Worm (Caenorhabditis elegans) whole organism, L4 larva: Measurements from ENCODE around the gene T03F7.5.

ENCODE experiments used
- D1046.2 ChIP-seq: fragments of 200-800 bp; sonication (Bioruptor generic); IDR thresholded peaks from 2 replicates; pipeline ENCODE4 v1.3.6; 2022; ENCODE audit warnings: missing genetic modification characterization, missing compliant biosample characterization
- F37D6.2 ChIP-seq: sonication (generic microtip); optimal IDR thresholded peaks from 2 replicates; lab custom pipeline; 2016; ENCODE audit warnings: mild to moderate bottlenecking, missing genetic modification characterization, missing compliant biosample characterization
- T26A8.4 ChIP-seq: fragments of 200-800 bp; sonication (Bioruptor generic); IDR thresholded peaks from 2 replicates; pipeline ENCODE4 v1.3.6; 2022; ENCODE audit warnings: missing genetic modification characterization, missing compliant biosample characterization
- Y105C5A.15 ChIP-seq: fragments of 200-800 bp; sonication (Bioruptor generic); IDR thresholded peaks from 2 replicates; pipeline ENCODE4 v1.3.6; 2022; ENCODE audit warnings: missing genetic modification characterization, missing compliant biosample characterization
- Y48G9A.11 ChIP-seq: fragments of 200-800 bp; sonication (Bioruptor generic); IDR thresholded peaks from 2 replicates; pipeline ENCODE4 v1.3.6; 2022; ENCODE audit warnings: missing genetic modification reagents, missing genetic modification characterization, missing compliant biosample characterization
- Y75B8A.6 ChIP-seq: fragments of 200-800 bp; sonication (Bioruptor generic); IDR thresholded peaks from 2 replicates; pipeline ENCODE4 v1.3.6; 2022; ENCODE audit warnings: missing genetic modification reagents, missing genetic modification characterization, missing compliant biosample characterization
- ZK546.5 ChIP-seq, 2 experiments: sonication (generic microtip); optimal IDR thresholded peaks; 2 replicates each; lab custom pipeline; 2017; ENCODE audit warnings: missing biosample characterization in 2 of 2, missing genetic modification characterization in 2 of 2
- ama-1 ChIP-seq: fragments of 150-350 bp; optimal IDR thresholded peaks from 2 replicates; lab custom pipeline; 2014; ENCODE audit warnings: inconsistent platforms, mixed read lengths
- arid-1 ChIP-seq: fragments of 200-800 bp; sonication (Bioruptor generic); conservative IDR thresholded peaks from 2 replicates; pipeline ENCODE4 v1.3.6; 2022; ENCODE audit warnings: missing genetic modification reagents, missing genetic modification characterization, missing compliant biosample characterization
- attf-4 ChIP-seq: sonication (generic microtip); optimal IDR thresholded peaks from 3 replicates; lab custom pipeline; 2017; ENCODE audit warnings: missing biosample characterization, missing genetic modification characterization
- ceh-28 ChIP-seq: fragments of 150-350 bp; optimal IDR thresholded peaks from 2 replicates; lab custom pipeline; 2014; ENCODE audit warnings: missing biosample characterization, missing genetic modification reagents, missing genetic modification characterization
- ceh-32 ChIP-seq: sonication (generic microtip); optimal IDR thresholded peaks from 2 replicates; lab custom pipeline; 2016; ENCODE audit warnings: mild to moderate bottlenecking, missing genetic modification characterization, missing compliant biosample characterization; ENCODE audit not compliant: poor library complexity
- ceh-44 ChIP-seq: fragments of 200-800 bp; sonication (Bioruptor generic); IDR thresholded peaks from 2 replicates; pipeline ENCODE4 v1.3.6; 2022; ENCODE audit warnings: missing genetic modification reagents, missing genetic modification characterization, missing compliant biosample characterization
- daf-12 ChIP-seq: fragments of 150-350 bp; optimal IDR thresholded peaks from 2 replicates; lab custom pipeline; 2014; ENCODE audit warnings: missing biosample characterization, missing genetic modification reagents, missing genetic modification characterization
- daf-16 ChIP-seq, 3 experiments: sonication (generic microtip); optimal IDR thresholded peaks; 2 replicates each; lab custom pipeline; 2016 to 2017; ENCODE audit warnings: missing genetic modification characterization in 3 of 3, missing genetic modification reagents in 3 of 3, mild to moderate bottlenecking in 2 of 3, missing compliant biosample characterization in 2 of 3, missing biosample characterization in 1 of 3, moderate library complexity in 1 of 3
- dmd-6 ChIP-seq: fragments of 200-800 bp; sonication (Bioruptor generic); IDR thresholded peaks from 2 replicates; pipeline ENCODE4 v1.3.6; 2022; ENCODE audit warnings: missing genetic modification reagents, missing genetic modification characterization, missing compliant biosample characterization
- egl-43 ChIP-seq: fragments of 200-800 bp; sonication (Bioruptor generic); IDR thresholded peaks from 2 replicates; pipeline ENCODE4 v1.3.6; 2022; ENCODE audit warnings: missing genetic modification reagents, missing genetic modification characterization, missing compliant biosample characterization
- fkh-10 ChIP-seq: fragments of 150-350 bp; optimal IDR thresholded peaks from 2 replicates; lab custom pipeline; 2014; ENCODE audit warnings: missing biosample characterization, missing genetic modification reagents, missing genetic modification characterization
- hif-1 ChIP-seq, 2 experiments: sonication (generic microtip); optimal IDR thresholded peaks; 2 replicates each; lab custom pipeline; 2016 to 2017; ENCODE audit warnings: missing compliant biosample characterization in 2 of 2, missing genetic modification characterization in 2 of 2, missing genetic modification reagents in 2 of 2, missing genotype in 2 of 2, mild to moderate bottlenecking in 1 of 2
- hlh-11 ChIP-seq: fragments of 200-800 bp; sonication (Bioruptor generic); optimal IDR thresholded peaks from 2 replicates; lab custom pipeline; 2018; ENCODE audit warnings: mild to moderate bottlenecking, missing genetic modification characterization, missing compliant biosample characterization
- hlh-30 ChIP-seq: sonication (generic microtip); optimal IDR thresholded peaks from 2 replicates; lab custom pipeline; 2017; ENCODE audit warnings: antibody characterized with exemption, mild to moderate bottlenecking, missing genetic modification characterization, missing compliant biosample characterization; ENCODE audit not compliant: insufficient read depth
- hmg-1.1 ChIP-seq: fragments of 200-800 bp; sonication (Bioruptor generic); IDR thresholded peaks from 2 replicates; pipeline ENCODE4 v1.3.6; 2022; ENCODE audit warnings: missing genetic modification reagents, missing genetic modification characterization, missing compliant biosample characterization
- jun-1 ChIP-seq: fragments of 150-350 bp; optimal IDR thresholded peaks from 2 replicates; lab custom pipeline; 2014; ENCODE audit warnings: missing biosample characterization, missing genetic modification reagents, missing genetic modification characterization
- lin-13 ChIP-seq: fragments of 150-350 bp; optimal IDR thresholded peaks from 2 replicates; lab custom pipeline; 2014; ENCODE audit warnings: missing biosample characterization, missing genetic modification reagents, missing genetic modification characterization
- lin-38 ChIP-seq: fragments of 200-800 bp; sonication (Bioruptor generic); IDR thresholded peaks from 2 replicates; pipeline ENCODE4 v1.3.6; 2022; ENCODE audit warnings: missing genetic modification reagents, missing genetic modification characterization, missing compliant biosample characterization
- lsy-2 ChIP-seq, 2 experiments: fragments of 150-350 bp in 1 of 2; sonication (generic microtip) in 1 of 2; optimal IDR thresholded peaks; 2 replicates each; lab custom pipeline; 2014 to 2017; ENCODE audit warnings: missing biosample characterization in 2 of 2, missing genetic modification characterization in 2 of 2
- mdl-1 ChIP-seq, 2 experiments: fragments of 150-350 bp in 1 of 2; sonication (generic microtip) in 1 of 2; optimal IDR thresholded peaks; 2 replicates each; lab custom pipeline; 2014 to 2017; ENCODE audit warnings: missing biosample characterization in 2 of 2, missing genetic modification characterization in 2 of 2
- mes-2 ChIP-seq: sonication (generic microtip); optimal IDR thresholded peaks from 2 replicates; lab custom pipeline; 2016; ENCODE audit warnings: missing genotype, mild to moderate bottlenecking, missing genetic modification characterization, missing compliant biosample characterization; ENCODE audit not compliant: poor library complexity, severe bottlenecking
- mxl-2 ChIP-seq: fragments of 200-800 bp; sonication (Bioruptor generic); conservative IDR thresholded peaks from 2 replicates; pipeline ENCODE4 v1.3.6; 2022; ENCODE audit warnings: missing genetic modification reagents, missing genetic modification characterization, missing compliant biosample characterization
- nhr-11 ChIP-seq: fragments of 150-350 bp; optimal IDR thresholded peaks from 2 replicates; lab custom pipeline; 2014; ENCODE audit warnings: missing biosample characterization, missing genetic modification characterization
- nhr-28 ChIP-seq: fragments of 150-350 bp; optimal IDR thresholded peaks from 2 replicates; lab custom pipeline; 2014; ENCODE audit warnings: missing biosample characterization, missing genetic modification characterization
- nhr-41 ChIP-seq: fragments of 200-800 bp; sonication (Bioruptor generic); IDR thresholded peaks from 2 replicates; pipeline ENCODE4 v1.3.6; 2022; ENCODE audit warnings: missing genetic modification reagents, missing genetic modification characterization, missing compliant biosample characterization
- nhr-42 ChIP-seq: fragments of 200-800 bp; sonication (Bioruptor generic); IDR thresholded peaks from 2 replicates; pipeline ENCODE4 v1.3.6; 2022; ENCODE audit warnings: missing genetic modification characterization, missing compliant biosample characterization
- nhr-6 ChIP-seq: fragments of 150-350 bp; optimal IDR thresholded peaks from 2 replicates; lab custom pipeline; 2014; ENCODE audit warnings: missing biosample characterization, missing genetic modification characterization
- nhr-76 ChIP-seq: fragments of 150-350 bp; optimal IDR thresholded peaks from 2 replicates; lab custom pipeline; 2014; ENCODE audit warnings: missing biosample characterization, missing genetic modification characterization
- nhr-77 ChIP-seq: fragments of 150-350 bp; optimal IDR thresholded peaks from 2 replicates; lab custom pipeline; 2014; ENCODE audit warnings: missing biosample characterization, missing genetic modification characterization
- pha-4 ChIP-seq, 2 experiments: fragments of 150-350 bp in 1 of 2; fragments of 200-800 bp in 1 of 2; sonication (Bioruptor generic) in 1 of 2; IDR thresholded peaks in 1 of 2; optimal IDR thresholded peaks in 1 of 2; 2 replicates each; pipeline versions ENCODE4 v1.3.6 to Lab custom; 2014 to 2022; ENCODE audit warnings: missing genetic modification characterization in 2 of 2, missing genetic modification reagents in 2 of 2, missing biosample characterization in 1 of 2, missing compliant biosample characterization in 1 of 2
- rbr-2 ChIP-seq: sonication (generic microtip); optimal IDR thresholded peaks from 2 replicates; lab custom pipeline; 2016; ENCODE audit warnings: missing genotype, missing genetic modification characterization, missing compliant biosample characterization
- sdz-12 ChIP-seq: fragments of 200-800 bp; sonication (Bioruptor generic); optimal IDR thresholded peaks from 2 replicates; lab custom pipeline; 2018; ENCODE audit warnings: mild to moderate bottlenecking, missing genetic modification characterization, missing compliant biosample characterization
- skn-1 ChIP-seq: fragments of 150-350 bp; optimal IDR thresholded peaks from 2 replicates; lab custom pipeline; 2014; ENCODE audit warnings: missing biosample characterization, missing genetic modification characterization
- snpc-4 ChIP-seq: fragments of 150-350 bp; optimal IDR thresholded peaks from 2 replicates; lab custom pipeline; 2014; ENCODE audit warnings: missing biosample characterization, missing genetic modification characterization
- tra-1 ChIP-seq: fragments of 200-800 bp; sonication (Bioruptor generic); IDR thresholded peaks from 2 replicates; pipeline ENCODE4 v1.3.6; 2022; ENCODE audit warnings: missing genetic modification reagents, missing genetic modification characterization, missing compliant biosample characterization
- unc-39 ChIP-seq: sonication (generic microtip); optimal IDR thresholded peaks from 2 replicates; lab custom pipeline; 2017; ENCODE audit warnings: missing biosample characterization, missing genetic modification characterization
- unc-62 ChIP-seq, 3 experiments: fragments of 150-350 bp in 1 of 3; sonication (generic microtip); optimal IDR thresholded peaks in 2 of 3; peaks in 1 of 3; 1 replicate in 1 of 3; 2 replicates in 2 of 3; lab custom pipeline; 2014 to 2017; ENCODE audit warnings: missing biosample characterization in 3 of 3, missing genetic modification characterization in 3 of 3, missing genetic modification reagents in 3 of 3, missing genotype in 1 of 3
- zag-1 ChIP-seq: fragments of 150-350 bp; optimal IDR thresholded peaks from 2 replicates; lab custom pipeline; 2014; ENCODE audit warnings: missing biosample characterization, missing genetic modification characterization
- zip-11 ChIP-seq: fragments of 200-800 bp; sonication (Bioruptor generic); IDR thresholded peaks from 2 replicates; pipeline ENCODE4 v1.3.6; 2022; ENCODE audit warnings: missing genetic modification characterization, missing compliant biosample characterization
- ztf-11 ChIP-seq: fragments of 150-350 bp; optimal IDR thresholded peaks from 2 replicates; lab custom pipeline; 2014; ENCODE audit warnings: missing biosample characterization, missing genetic modification characterization

The T03F7.5 gene

ce11 chrV:11328613-11329012, 30.1 kb upstream of the T03F7.5 start:
- TF ChIP-seq D1046.2 (GFP tag; lab: Robert Waterston, UW) (0 out of 2 replicates have a peak, but pooled peaks have one; percentile 42), lin-38 (GFP tag; lab: Robert Waterston, UW) (peak; percentile 88), ceh-44 (GFP tag; lab: Robert Waterston, UW) (peak; percentile 65; the same call in 1 of the 2 replicates)

- TF ChIP-seq daf-16 (GFP tag; optimal IDR thresholded peaks at IDR 0.05; lab: Kevin White, UChicago) (no peak), daf-16 (tag; optimal IDR thresholded peaks at IDR 0.05; lab: Kevin White, UChicago) (no peak), F37D6.2 (no peak), tra-1 (0 out of 2 replicates have a peak, but pooled peaks have one; percentile 18), zip-11 (GFP tag; lab: Robert Waterston, UW) (no peak), mxl-2 (GFP tag; lab: Robert Waterston, UW) (no peak), pha-4 (GFP tag; IDR thresholded peaks at IDR 0.05; lab: Robert Waterston, UW) (0 out of 2 replicates have a peak, but pooled peaks have one; percentile 51), pha-4 (tag; optimal IDR thresholded peaks at IDR 0.05; lab: Kevin White, UChicago) (peak; percentile 18), nhr-11 (tag; lab: Kevin White, UChicago) (no peak), nhr-76 (tag; lab: Kevin White, UChicago) (no peak), jun-1 (tag; lab: Kevin White, UChicago) (no peak), daf-12 (tag; lab: Kevin White, UChicago) (no peak), mes-2 (peak; percentile 84), lsy-2 (tag; optimal IDR thresholded peaks at IDR 0.05; lab: Kevin White, UChicago) (peak in 1 of 2 experiments; percentile 93), fkh-10 (GFP tag; lab: Kevin White, UChicago) (no peak), nhr-6 (tag; lab: Kevin White, UChicago) (no peak), nhr-28 (peak; percentile 43), snpc-4 (tag; lab: Kevin White, UChicago) (no peak), lin-13 (GFP tag; lab: Kevin White, UChicago) (peak; percentile 10), hif-1 (tag; optimal IDR thresholded peaks at IDR 0.05; lab: Kevin White, UChicago) (peak in 1 of 2 experiments; percentile 12), egl-43 (GFP tag; lab: Robert Waterston, UW) (peak; percentile 66; the same call in 1 of the 2 replicates), mdl-1 (tag; optimal IDR thresholded peaks at IDR 0.05; lab: Kevin White, UChicago) (peak in 1 of 2 experiments; percentile 3), Y75B8A.6 (GFP tag; lab: Robert Waterston, UW) (no peak), Y105C5A.15 (GFP tag; lab: Robert Waterston, UW) (no peak), arid-1 (GFP tag; lab: Robert Waterston, UW) (no peak), dmd-6 (GFP tag; lab: Robert Waterston, UW) (peak; percentile 72), T26A8.4 (GFP tag; lab: Robert Waterston, UW) (peak; percentile 65; the same call in 1 of the 2 replicates), nhr-41 (GFP tag; lab: Robert Waterston, UW) (no peak), hlh-30 (tag; lab: Kevin White, UChicago) (peak; percentile 44), rbr-2 (tag; lab: Kevin White, UChicago) (peak; percentile 50), unc-39 (tag; lab: Kevin White, UChicago) (no peak), zag-1 (no peak), skn-1 (tag; lab: Kevin White, UChicago) (no peak), sdz-12 (GFP tag; lab: Kevin White, UChicago) (no peak), ceh-32 (no peak), Y48G9A.11 (GFP tag; lab: Robert Waterston, UW) (no peak), unc-62 (GFP tag; optimal IDR thresholded peaks at IDR 0.05 in 1 of 2; lab: Kevin White, UChicago) (peak in 1 of 2 experiments; percentile 56), unc-62 (tag; optimal IDR thresholded peaks at IDR 0.05; lab: Kevin White, UChicago) (no peak), ztf-11 (tag; lab: Kevin White, UChicago) (no peak), hmg-1.1 (GFP tag; lab: Robert Waterston, UW) (peak; percentile 76), lin-38 (GFP tag; lab: Robert Waterston, UW) (peak; percentile 95), ama-1 (lab: Kevin White, UChicago) (no peak), nhr-77 (tag; lab: Kevin White, UChicago) (no peak), nhr-42 (no peak), attf-4 (tag; lab: Kevin White, UChicago) (no peak), hlh-11 (peak; percentile 64), ceh-28 (no peak), ZK546.5 (tag; optimal IDR thresholded peaks at IDR 0.05; lab: Kevin White, UChicago) (no peak)
Observed at ce11 chrV:11326914-11327367, 28.4 kb upstream of the T03F7.5 start, which contains the start of gene tmed-10. Gene tmed-10 (minus strand): TSS chrV:11326964.
